Worm (Caenorhabditis elegans) whole organism, L1 larva: ENCODE measurements around the gene lsm-3.

Source experiments
- lin-39 ChIP-seq: fragments of 150-350 bp; optimal IDR thresholded peaks from 2 replicates; lab custom pipeline; 2014; ENCODE audit warnings: missing biosample characterization, missing genetic modification reagents, missing genetic modification characterization
- nhr-85 ChIP-seq: sonication (generic microtip); peaks from one replicate; lab custom pipeline; 2016; ENCODE audit warnings: missing genetic modification characterization, inconsistent platforms, missing compliant biosample characterization
- unc-62 ChIP-seq: fragments of 150-350 bp; optimal IDR thresholded peaks from 2 replicates; lab custom pipeline; 2014; ENCODE audit warnings: missing biosample characterization, missing genetic modification reagents, missing genetic modification characterization
- ztf-11 ChIP-seq, 2 experiments: sonication (generic microtip); optimal IDR thresholded peaks; 2 replicates each; lab custom pipeline; 2016 to 2017; ENCODE audit warnings: missing genetic modification characterization in 2 of 2, missing biosample characterization in 1 of 2, missing compliant biosample characterization in 1 of 2

DNA sequence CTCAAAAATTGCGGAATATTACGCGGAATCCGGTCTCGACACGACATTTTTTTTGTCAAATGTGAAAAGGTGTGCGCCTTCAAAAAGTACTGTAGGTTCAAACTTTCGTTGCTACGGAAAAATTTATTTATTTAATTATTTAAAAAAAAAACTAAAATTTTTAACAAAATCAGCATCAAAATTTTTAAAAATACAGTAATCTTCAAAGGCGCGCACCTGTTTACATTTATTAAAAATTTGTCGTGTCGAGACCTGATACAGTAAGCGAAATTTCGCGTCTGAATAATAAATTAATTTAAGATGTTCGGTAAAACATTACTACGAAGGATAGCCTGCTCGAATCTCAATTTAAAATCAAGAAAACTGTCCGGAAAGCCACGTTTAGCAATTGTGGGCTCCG, 15.3 kb upstream of the lsm-3 start, which contains the start of gene Y62E10A.6:
- TF ChIP-seq nhr-85 (tag; lab: Kevin White, UChicago) (no peak), unc-62 (GFP tag; lab: Kevin White, UChicago) (no peak), lin-39 (tag; lab: Kevin White, UChicago) (no peak), ztf-11 (tag; optimal IDR thresholded peaks at IDR 0.05; lab: Kevin White, UChicago) (no peak)
